Worm (Caenorhabditis elegans) whole organism, L3 larva: Measurements from ENCODE around the gene C01G10.4.
"Not testable (repeated sequence)": the region's sequence is repeated elsewhere in the genome, so short reads cannot be mapped to it uniquely, and the experiment has no call there.

Experiments used
- R02D3.7 ChIP-seq: fragments of 150-350 bp; optimal IDR thresholded peaks from 2 replicates; lab custom pipeline; 2014; ENCODE audit warnings: missing biosample characterization, missing genetic modification characterization
- ZK546.5 ChIP-seq: sonication (generic microtip); optimal IDR thresholded peaks from 2 replicates; lab custom pipeline; 2017; ENCODE audit warnings: missing biosample characterization, missing genetic modification characterization
- aly-2 ChIP-seq: fragments of 150-350 bp; optimal IDR thresholded peaks from 2 replicates; lab custom pipeline; 2014; ENCODE audit warnings: missing biosample characterization, missing genetic modification characterization
- ama-1 ChIP-seq: fragments of 150-350 bp; optimal IDR thresholded peaks from 2 replicates; lab custom pipeline; 2018
- ceh-16 ChIP-seq: sonication (generic microtip); optimal IDR thresholded peaks from 2 replicates; lab custom pipeline; 2017; ENCODE audit warnings: missing biosample characterization, missing genetic modification characterization
- ceh-28 ChIP-seq: fragments of 150-350 bp; optimal IDR thresholded peaks from 2 replicates; lab custom pipeline; 2014; ENCODE audit warnings: missing biosample characterization, missing genetic modification reagents, missing genetic modification characterization
- ceh-82 ChIP-seq: fragments of 150-350 bp; optimal IDR thresholded peaks from 2 replicates; lab custom pipeline; 2014; ENCODE audit warnings: missing biosample characterization, missing genetic modification characterization
- daf-12 ChIP-seq: fragments of 150-350 bp; optimal IDR thresholded peaks from 2 replicates; lab custom pipeline; 2014; ENCODE audit warnings: missing biosample characterization, missing genetic modification reagents, missing genetic modification characterization
- egl-27 ChIP-seq: sonication (generic microtip); optimal IDR thresholded peaks from 4 replicates; lab custom pipeline; 2017; ENCODE audit warnings: missing biosample characterization, missing genetic modification reagents, missing genetic modification characterization
- elt-2 ChIP-seq: sonication (generic microtip); optimal IDR thresholded peaks from 2 replicates; lab custom pipeline; 2016; ENCODE audit warnings: missing genetic modification reagents, mild to moderate bottlenecking, missing genetic modification characterization, missing compliant biosample characterization
- elt-3 ChIP-seq, 3 experiments: fragments of 150-350 bp in 1 of 3; sonication (generic microtip) in 2 of 3; optimal IDR thresholded peaks; 2 replicates in 2 of 3; 4 replicates in 1 of 3; lab custom pipeline; 2014 to 2017; ENCODE audit warnings: missing biosample characterization in 3 of 3, missing genetic modification characterization in 3 of 3
- fkh-2 ChIP-seq: fragments of 150-350 bp; optimal IDR thresholded peaks from 2 replicates; lab custom pipeline; 2014; ENCODE audit warnings: missing biosample characterization, missing genetic modification reagents, missing genetic modification characterization
- fos-1 ChIP-seq: fragments of 150-350 bp; optimal IDR thresholded peaks from 2 replicates; lab custom pipeline; 2014; ENCODE audit warnings: missing biosample characterization, missing genetic modification characterization
- hmg-11 ChIP-seq: sonication (generic microtip); optimal IDR thresholded peaks from 2 replicates; lab custom pipeline; 2016; ENCODE audit warnings: missing genetic modification characterization, missing compliant biosample characterization
- lin-15B ChIP-seq: fragments of 150-350 bp; optimal IDR thresholded peaks from 2 replicates; lab custom pipeline; 2014; ENCODE audit warnings: missing biosample characterization, missing genetic modification characterization
- lin-39 ChIP-seq: fragments of 150-350 bp; optimal IDR thresholded peaks from 2 replicates; lab custom pipeline; 2018; ENCODE audit warnings: missing biosample characterization, missing genetic modification reagents, missing genetic modification characterization
- lsy-12 ChIP-seq: sonication (generic microtip); optimal IDR thresholded peaks from 2 replicates; lab custom pipeline; 2016; ENCODE audit warnings: mild to moderate bottlenecking, missing genetic modification characterization, missing compliant biosample characterization
- mdl-1 ChIP-seq: fragments of 150-350 bp; optimal IDR thresholded peaks from 2 replicates; lab custom pipeline; 2014; ENCODE audit warnings: missing biosample characterization, missing genetic modification characterization
- mml-1 ChIP-seq: fragments of 150-350 bp; sonication (generic microtip); optimal IDR thresholded peaks from 3 replicates; lab custom pipeline; 2014; ENCODE audit warnings: missing biosample characterization, missing genetic modification characterization
- nfya-1 ChIP-seq: sonication (generic microtip); optimal IDR thresholded peaks from 2 replicates; lab custom pipeline; 2017; ENCODE audit warnings: missing genetic modification characterization, mild to moderate bottlenecking, missing compliant biosample characterization, antibody characterized with exemption, moderate library complexity; ENCODE audit not compliant: insufficient read depth
- nhr-12 ChIP-seq: fragments of 150-350 bp; optimal IDR thresholded peaks from 2 replicates; lab custom pipeline; 2014; ENCODE audit warnings: missing biosample characterization, missing genetic modification characterization
- nhr-23 ChIP-seq: fragments of 150-350 bp; optimal IDR thresholded peaks from 2 replicates; lab custom pipeline; 2014; ENCODE audit warnings: missing biosample characterization, missing genetic modification reagents, missing genetic modification characterization
- nhr-237 ChIP-seq: fragments of 150-350 bp; optimal IDR thresholded peaks from 2 replicates; lab custom pipeline; 2014; ENCODE audit warnings: missing biosample characterization, missing genetic modification characterization
- nhr-25 ChIP-seq: sonication (generic microtip); optimal IDR thresholded peaks from 2 replicates; lab custom pipeline; 2017; ENCODE audit warnings: missing biosample characterization, missing genetic modification characterization
- nhr-43 ChIP-seq: sonication (generic microtip); optimal IDR thresholded peaks from 2 replicates; lab custom pipeline; 2016; ENCODE audit warnings: mild to moderate bottlenecking, missing genetic modification characterization, missing compliant biosample characterization; ENCODE audit not compliant: poor library complexity, severe bottlenecking
- nhr-76 ChIP-seq: fragments of 150-350 bp; sonication (generic microtip); optimal IDR thresholded peaks from 5 replicates; lab custom pipeline; 2014; ENCODE audit warnings: missing biosample characterization, missing genetic modification characterization
- pha-4 ChIP-seq: fragments of 150-350 bp; optimal IDR thresholded peaks from 2 replicates; lab custom pipeline; 2014; ENCODE audit warnings: missing biosample characterization, missing genetic modification reagents, missing genetic modification characterization
- sea-2 ChIP-seq: fragments of 150-350 bp; sonication (generic microtip); optimal IDR thresholded peaks from 4 replicates; lab custom pipeline; 2014; ENCODE audit warnings: missing biosample characterization, missing genetic modification reagents, missing genetic modification characterization
- skn-1 ChIP-seq: fragments of 150-350 bp; optimal IDR thresholded peaks from 2 replicates; lab custom pipeline; 2014; ENCODE audit warnings: missing biosample characterization, missing genetic modification characterization
- unc-62 ChIP-seq: fragments of 150-350 bp; sonication (generic microtip); optimal IDR thresholded peaks from 4 replicates; lab custom pipeline; 2014; ENCODE audit warnings: missing biosample characterization, missing genetic modification reagents, missing genetic modification characterization
- zag-1 ChIP-seq: fragments of 150-350 bp; optimal IDR thresholded peaks from 2 replicates; lab custom pipeline; 2014; ENCODE audit warnings: missing biosample characterization, missing genetic modification characterization

The C01G10.4 gene

ce11 chrV:15111660-15112059, 22.1 kb downstream of the C01G10.4 start, which contains the start of gene T01G5.7:
Gene T01G5.7 (plus strand): TSS chrV:15111960.
- TF ChIP-seq R02D3.7 (tag; lab: Kevin White, UChicago) = no peak
- TF ChIP-seq skn-1 (tag; lab: Kevin White, UChicago) = no peak
- TF ChIP-seq sea-2 (GFP tag; lab: Kevin White, UChicago) = no peak
- TF ChIP-seq ceh-28 (tag; lab: Kevin White, UChicago) = no peak
- TF ChIP-seq lsy-12 (tag; lab: Kevin White, UChicago) = no peak
- no peak for TF ChIP-seq fkh-2 (tag; lab: Kevin White, UChicago)
- TF ChIP-seq elt-3 (tag; optimal IDR thresholded peaks at IDR 0.05; lab: Kevin White, UChicago) = no peak
- no peak for TF ChIP-seq ZK546.5 (tag; lab: Kevin White, UChicago)
- TF ChIP-seq egl-27 (tag; lab: Kevin White, UChicago) = no peak
- no peak for TF ChIP-seq pha-4 (tag; lab: Kevin White, UChicago)
- TF ChIP-seq fos-1 (tag; lab: Kevin White, UChicago) = no peak
- no peak for TF ChIP-seq nhr-25

ce11 chrV:15113992-15114391, 24.5 kb downstream of the C01G10.4 start, which contains the start of gene T01G5.6:
Gene T01G5.6 (minus strand): TSS chrV:15114092.
- TF ChIP-seq nhr-12 (tag; lab: Kevin White, UChicago) (no peak), mml-1 (tag; lab: Kevin White, UChicago) (no peak), nhr-237 (no peak), nhr-43 (tag; lab: Kevin White, UChicago) (no peak), nhr-76 (tag; lab: Kevin White, UChicago) (no peak), lin-39 (tag; lab: Kevin White, UChicago) (no peak), ceh-28 (tag; lab: Kevin White, UChicago) (no peak), nfya-1 (tag; lab: Kevin White, UChicago) (no peak), hmg-11 (tag; lab: Kevin White, UChicago) (no peak), ama-1 (lab: Kevin White, UChicago) (no peak), zag-1 (tag; lab: Kevin White, UChicago) (no peak), nhr-23 (tag; lab: Kevin White, UChicago) (no peak), lin-15B (tag; lab: Kevin White, UChicago) (no peak), ceh-82 (tag; lab: Kevin White, UChicago) (no peak), daf-12 (tag; lab: Kevin White, UChicago) (no peak), elt-2 (tag; lab: Kevin White, UChicago) (no peak)
- TF ChIP-seq, all 47 proteins: peak for 0

DNA sequence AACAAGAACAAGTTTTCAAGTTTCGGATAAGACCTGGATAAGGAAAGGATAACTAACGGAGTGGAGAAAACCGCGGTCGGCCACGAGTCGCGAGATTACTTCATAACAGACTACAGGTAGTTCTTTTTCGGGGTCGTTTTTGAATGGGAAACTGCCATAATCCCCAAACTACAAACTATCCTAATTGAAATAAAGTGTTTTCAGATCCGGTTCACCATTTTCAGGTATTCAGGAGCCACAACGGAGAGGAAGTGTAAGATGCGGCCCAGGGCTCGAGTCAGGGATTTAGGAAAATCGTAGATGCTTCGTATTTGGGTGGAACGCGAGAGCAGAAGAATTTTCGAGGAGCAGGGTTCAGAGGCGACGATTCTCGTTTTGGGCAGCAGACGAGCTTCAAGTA, 26.4 kb downstream of the C01G10.4 start, which contains the start of gene T01G5.8:
T01G5.8 (plus strand) TSS at position 301 of the 400 bp plus-strand sequence.
- not testable (repeated sequence) for TF ChIP-seq hmg-11 (tag; lab: Kevin White, UChicago); ceh-16 (tag; lab: Kevin White, UChicago); ama-1 (lab: Kevin White, UChicago)

DNA sequence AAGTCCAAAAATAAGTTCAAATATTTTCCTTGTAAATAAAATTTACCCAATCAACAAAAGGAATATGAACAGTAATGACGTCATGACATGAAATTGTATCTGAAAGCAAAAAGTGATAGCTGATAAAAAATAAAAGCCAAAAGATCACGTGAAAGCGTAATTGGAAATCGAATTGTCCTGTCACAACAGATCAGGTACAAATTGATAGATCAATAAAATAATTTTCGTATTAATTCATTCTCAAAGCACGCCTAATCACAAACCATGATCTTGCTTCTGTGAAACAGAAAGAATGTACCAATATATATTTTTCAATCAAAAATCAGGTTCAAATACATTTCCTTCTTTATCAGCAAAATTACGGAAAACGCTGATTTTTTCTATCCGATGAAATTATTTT, 30.0 kb downstream of the C01G10.4 start, which contains the start of gene flor-1:
flor-1 (minus strand) TSS at position 101 of the 400 bp plus-strand sequence.
- TF ChIP-seq nfya-1 (tag; lab: Kevin White, UChicago) (no peak), unc-62 (GFP tag; lab: Kevin White, UChicago) (no peak), mdl-1 (tag; lab: Kevin White, UChicago) (no peak), sea-2 (GFP tag; lab: Kevin White, UChicago) (no peak), lsy-12 (tag; lab: Kevin White, UChicago) (no peak), zag-1 (tag; lab: Kevin White, UChicago) (no peak), R02D3.7 (tag; lab: Kevin White, UChicago) (no peak), aly-2 (tag; lab: Kevin White, UChicago) (no peak)
- TF ChIP-seq, all 47 proteins: peak for 0

- not testable (repeated sequence) for TF ChIP-seq elt-2, skn-1, ceh-16 (tag; lab: Kevin White, UChicago)
These were observed 35.6 kb downstream of the C01G10.4 start, which contains the start of gene ugt-30 for ce11 chrV:15125162-15125561. Gene ugt-30 (minus strand): TSS chrV:15125262.
